Worm (Caenorhabditis elegans) whole organism, early embryonic: Measurements from ENCODE around the gene T20D4.3.

ENCODE experiments used
- B0310.2 ChIP-seq: sonication (generic microtip); optimal IDR thresholded peaks from 2 replicates; lab custom pipeline; 2016; ENCODE audit warnings: mild to moderate bottlenecking, missing genetic modification characterization, missing compliant biosample characterization
- aly-1 ChIP-seq: sonication (generic microtip); optimal IDR thresholded peaks from 2 replicates; lab custom pipeline; 2016; ENCODE audit warnings: missing genetic modification characterization, missing compliant biosample characterization
- ama-1 ChIP-seq: fragments of 150-350 bp; optimal IDR thresholded peaks from 2 replicates; lab custom pipeline; 2014
- ceh-13 ChIP-seq: fragments of 200-800 bp; sonication (Bioruptor generic); optimal IDR thresholded peaks from 2 replicates; lab custom pipeline; 2018; ENCODE audit warnings: mild to moderate bottlenecking, missing genetic modification characterization, missing compliant biosample characterization
- ets-7 ChIP-seq: sonication (generic microtip); optimal IDR thresholded peaks from 2 replicates; lab custom pipeline; 2016; ENCODE audit warnings: missing genotype, missing genetic modification characterization, missing compliant biosample characterization
- tbx-11 ChIP-seq: fragments of 200-800 bp; sonication (Bioruptor generic); IDR thresholded peaks from 2 replicates; pipeline ENCODE4 v1.3.6; 2022; ENCODE audit warnings: missing genetic modification characterization, missing compliant biosample characterization

- TF ChIP-seq ets-7 (tag; lab: Kevin White, UChicago) (no peak), aly-1 (tag; lab: Kevin White, UChicago) (no peak), B0310.2 (tag; lab: Kevin White, UChicago) (no peak), ceh-13 (GFP tag; lab: Kevin White, UChicago) (no peak), ama-1 (lab: Kevin White, UChicago) (no peak), tbx-11 (no peak)
These were observed 31.8 kb downstream of the T20D4.3 start for ce11 chrV:3449810-3450209.
